Fruit fly (Drosophila melanogaster): ENCODE results near the gene CG14551.

Gene CG14551

DNA sequence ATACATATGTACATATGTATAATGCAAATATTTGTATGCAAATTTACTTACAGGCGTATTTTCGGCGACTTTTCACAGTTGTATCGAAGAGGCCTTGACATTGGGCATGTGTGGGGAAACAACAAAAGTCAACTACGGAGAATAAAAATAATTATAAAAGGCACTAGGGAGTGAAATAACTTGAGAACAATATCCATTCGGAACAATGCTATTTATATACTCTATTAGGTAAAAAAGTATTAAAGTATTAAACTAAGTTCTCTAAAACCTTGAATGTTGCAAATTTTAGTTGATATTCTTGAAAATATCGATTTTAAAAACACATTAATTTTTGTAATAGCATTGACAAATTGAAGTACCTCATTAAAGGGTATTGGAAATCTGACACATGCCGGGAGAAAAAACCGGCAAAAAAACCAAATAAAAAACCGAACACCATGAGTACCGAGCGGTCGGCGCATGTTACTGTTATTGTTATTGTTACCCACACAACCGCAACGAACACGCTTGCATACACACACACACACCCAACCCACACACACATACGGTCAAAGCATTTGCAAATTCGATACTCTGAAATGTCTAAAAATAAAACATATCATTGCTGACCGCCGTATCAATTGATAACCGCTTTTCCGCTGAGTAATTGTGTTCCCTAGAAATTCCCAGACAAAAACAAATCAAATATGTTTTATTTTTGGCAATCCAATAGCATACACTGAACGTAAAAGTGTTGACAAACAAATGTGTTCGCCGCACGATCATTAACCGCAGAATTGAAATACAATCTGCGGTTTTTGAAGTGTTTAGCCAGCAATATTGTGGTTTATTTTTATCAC, 41.7 kb upstream of the CG14551 start (continued):
- TF ChIP-seq scrt (GFP tag; optimal IDR thresholded peaks at IDR 0.05) (peak; percentile 23), jing (GFP tag; optimal IDR thresholded peaks at IDR 0.05) (no peak), onecut (GFP tag; IDR thresholded peaks at IDR 0.05) (no peak), Bdp1 (GFP tag; optimal IDR thresholded peaks at IDR 0.05) (no peak), Stat92E (GFP tag; optimal IDR thresholded peaks at IDR 0.05) (no peak), Dp (GFP tag; optimal IDR thresholded peaks at IDR 0.05) (no peak), ap (GFP tag; IDR thresholded peaks at IDR 0.05) (no peak), Dfd (GFP tag; optimal IDR thresholded peaks at IDR 0.05) (no peak), Fer2 (tag; optimal IDR thresholded peaks at IDR 0.05) (peak; percentile 10), CG8478 (optimal IDR thresholded peaks at IDR 0.05) (no peak), ftz-f1 (GFP tag; optimal IDR thresholded peaks at IDR 0.05) (no peak), Scr (GFP tag; IDR thresholded peaks at IDR 0.05; ENCODE audit: partially characterized antibody) (no peak), gsb (GFP tag; IDR thresholded peaks at IDR 0.05) (no peak), Bgb (GFP tag; IDR thresholded peaks at IDR 0.05; ENCODE audit: partially characterized antibody) (no peak), Sin3A (optimal IDR thresholded peaks at IDR 0.05) (no peak), Meics (GFP tag; optimal IDR thresholded peaks at IDR 0.05) (peak; percentile 70), Dip3 (GFP tag; optimal IDR thresholded peaks at IDR 0.05) (no peak), gce (GFP tag; IDR thresholded peaks at IDR 0.05) (no peak), CG10654 (GFP tag; optimal IDR thresholded peaks at IDR 0.05) (no peak), Dip2 (GFP tag; IDR thresholded peaks at IDR 0.05) (no peak), HHEX (GFP tag; optimal IDR thresholded peaks at IDR 0.05) (no peak), CG2120 (GFP tag; optimal IDR thresholded peaks at IDR 0.05) (peak; percentile 79), dan (GFP tag; IDR thresholded peaks at IDR 0.05) (no peak), Gug (GFP tag; IDR thresholded peaks at IDR 0.05) (no peak), CG12769 (tag; optimal IDR thresholded peaks at IDR 0.05) (peak; percentile 23), tap (tag; optimal IDR thresholded peaks at IDR 0.05) (no peak), CG14014 (GFP tag; IDR thresholded peaks at IDR 0.05) (peak; percentile 28; the same call in 1 of the 2 replicates), CG12299 (tag; optimal IDR thresholded peaks at IDR 0.05) (peak; percentile 6), CG15601 (tag; optimal IDR thresholded peaks at IDR 0.05) (no peak), CG9215 (GFP tag; IDR thresholded peaks at IDR 0.05) (peak; percentile 36; the same call in 1 of the 2 replicates), CG2875 (GFP tag; optimal IDR thresholded peaks at IDR 0.05) (no peak), ken (GFP tag; IDR thresholded peaks at IDR 0.05) (no peak), Ptx1 (GFP tag; IDR thresholded peaks at IDR 0.05) (peak; percentile 26; the same call in 1 of the 2 replicates), CG34422 (GFP tag; IDR thresholded peaks at IDR 0.05) (0 out of 3 replicates have a peak, but pooled peaks have one; percentile 7), HLH54F (GFP tag; optimal IDR thresholded peaks at IDR 0.05) (no peak), CG11560 (tag; IDR thresholded peaks at IDR 0.05) (no peak), CG10543 (GFP tag; optimal IDR thresholded peaks at IDR 0.05) (peak; percentile 37), crc (GFP tag; optimal IDR thresholded peaks at IDR 0.05) (no peak), Hey (tag; optimal IDR thresholded peaks at IDR 0.05) (no peak), CG31388 (GFP tag; optimal IDR thresholded peaks at IDR 0.05) (peak; percentile 7), CG12071 (GFP tag; optimal IDR thresholded peaks at IDR 0.05) (no peak), sisA (GFP tag; IDR thresholded peaks at IDR 0.05) (no peak), CG9932 (GFP tag; IDR thresholded peaks at IDR 0.05) (peak; percentile 43; the same call in 1 of the 2 replicates), slbo (GFP tag; IDR thresholded peaks at IDR 0.05) (peak; percentile 51), Fer3 (tag; optimal IDR thresholded peaks at IDR 0.05) (no peak), PHDP (tag; optimal IDR thresholded peaks at IDR 0.05) (peak; percentile 46), gcm (GFP tag; optimal IDR thresholded peaks at IDR 0.05) (no peak), caup (GFP tag; optimal IDR thresholded peaks at IDR 0.05; ENCODE audit: severe bottlenecking) (peak; percentile 49), nerfin-1 (tag; optimal IDR thresholded peaks at IDR 0.05) (no peak), aop (GFP tag; IDR thresholded peaks at IDR 0.05) (no peak)

Measured in whole organism, embryonic.